Worm (Caenorhabditis elegans): ENCODE results near the gene ZK105.14.

The ZK105.14 gene

ce11 chrV:7744068-7744467, 22.2 kb upstream of the ZK105.14 start (continued):
- TF ChIP-seq lin-40 (tag; optimal IDR thresholded peaks at IDR 0.05) (peak; percentile 35), mcd-1 (GFP tag; IDR thresholded peaks at IDR 0.05) (0 out of 2 replicates have a peak, but pooled peaks have one; percentile 28), let-607 (tag; optimal IDR thresholded peaks at IDR 0.05) (peak; percentile 89 to 91), T07F8.4 (tag; optimal IDR thresholded peaks at IDR 0.05) (no peak), B0336.3 (GFP tag; IDR thresholded peaks at IDR 0.05) (0 out of 2 replicates have a peak, but pooled peaks have one; percentile 33), akir-1 (GFP tag; optimal IDR thresholded peaks at IDR 0.05) (no peak), efl-1 (GFP tag; optimal IDR thresholded peaks at IDR 0.05) (no peak), Y53G8AR.9 (GFP tag; conservative IDR thresholded peaks at IDR 0.05) (0 out of 2 replicates have a peak, but pooled peaks have one; percentile 47), cebp-1 (GFP tag; IDR thresholded peaks at IDR 0.05) (no peak; the same call in 1 of the 2 replicates), cebp-1 (tag; optimal IDR thresholded peaks at IDR 0.05) (peak; percentile 68), attf-6 (GFP tag; IDR thresholded peaks at IDR 0.05) (no peak), unc-62 (GFP tag; optimal IDR thresholded peaks at IDR 0.05) (peak; percentile 98)

DNA sequence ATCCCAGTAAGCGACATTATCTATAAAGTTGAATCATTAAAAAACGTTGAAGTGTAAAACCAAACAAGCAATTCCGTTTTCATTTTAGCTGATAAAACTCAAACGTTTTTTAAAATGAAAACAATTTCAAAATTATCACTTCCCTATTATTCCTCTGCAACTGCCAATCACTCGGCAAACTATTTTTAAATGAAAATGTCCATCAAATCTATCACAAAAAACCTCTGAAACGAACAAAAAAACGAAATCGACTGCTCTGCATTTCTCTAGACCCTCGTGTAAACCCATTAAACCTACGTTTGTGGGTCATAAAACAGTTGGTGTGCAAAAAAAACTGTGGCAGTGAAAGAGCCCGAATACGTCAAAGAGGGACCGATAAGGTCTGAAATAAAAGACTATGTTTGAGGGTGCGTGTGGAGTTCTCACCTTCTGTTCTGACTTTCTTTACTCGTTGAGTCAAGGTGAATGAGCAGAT, 20.7 kb upstream of the ZK105.14 start, which contains the start of gene fbxl-5:
TSS of gene fbxl-5 (plus strand) at position 425 of the 475 bp plus-strand sequence.
- TF ChIP-seq ztf-6 (GFP tag; IDR thresholded peaks at IDR 0.05) = no peak
- no peak for TF ChIP-seq rec-8 (tag; optimal IDR thresholded peaks at IDR 0.05)
- TF ChIP-seq rpc-1 (optimal IDR thresholded peaks at IDR 0.05) = no peak
- TF ChIP-seq rpc-1 (tag; optimal IDR thresholded peaks at IDR 0.05) = no peak
- TF ChIP-seq ceh-79 (tag; optimal IDR thresholded peaks at IDR 0.05) = no peak
- no peak for TF ChIP-seq ccch-3 (GFP tag; optimal IDR thresholded peaks at IDR 0.05)
- TF ChIP-seq mes-4 (tag; optimal IDR thresholded peaks at IDR 0.05) = no peak
- peak; percentile 78 for TF ChIP-seq nhr-80 (tag; optimal IDR thresholded peaks at IDR 0.05)
- peak; percentile 33 to 60 for TF ChIP-seq let-607 (tag; optimal IDR thresholded peaks at IDR 0.05)
- no peak for TF ChIP-seq F57C9.4 (tag; optimal IDR thresholded peaks at IDR 0.05)
- TF ChIP-seq ztf-22 (GFP tag; optimal IDR thresholded peaks at IDR 0.05) = peak; percentile 27
- no peak for TF ChIP-seq cebp-1 (GFP tag; IDR thresholded peaks at IDR 0.05)
- TF ChIP-seq cebp-1 (tag; optimal IDR thresholded peaks at IDR 0.05) = peak; percentile 36

DNA sequence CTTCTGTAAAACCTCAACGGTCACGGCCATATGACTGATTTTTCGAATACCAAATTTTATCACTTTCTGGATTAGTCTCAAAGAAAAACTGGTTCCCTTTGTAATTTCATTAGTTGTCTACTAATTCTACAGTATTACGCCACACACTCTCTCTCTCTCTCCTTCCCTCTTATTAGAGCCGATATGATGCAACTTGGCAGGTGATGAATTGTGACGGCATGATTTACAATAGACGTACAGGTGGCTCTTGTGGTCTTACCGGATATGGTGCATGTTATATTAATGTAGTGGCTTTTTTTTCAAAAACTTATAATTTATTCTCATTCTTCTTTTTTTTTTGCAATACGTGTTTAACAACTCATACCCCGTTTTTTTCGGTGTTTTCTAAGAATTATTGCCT, 20.1 kb upstream of the ZK105.14 start:
- no peak for TF ChIP-seq hrde-1 (tag; optimal IDR thresholded peaks at IDR 0.05; ENCODE audit: borderline replicate concordance)
- TF ChIP-seq sea-2 (GFP tag; IDR thresholded peaks at IDR 0.05) = no peak
- TF ChIP-seq nhr-80 (tag; optimal IDR thresholded peaks at IDR 0.05) = no peak
- no peak for TF ChIP-seq madf-10 (tag; optimal IDR thresholded peaks at IDR 0.05)
- no peak for TF ChIP-seq bed-2 (GFP tag; IDR thresholded peaks at IDR 0.05)
- no peak for TF ChIP-seq Y67H2A.10 (GFP tag; conservative IDR thresholded peaks at IDR 0.05)
- no peak for TF ChIP-seq zim-3 (tag; optimal IDR thresholded peaks at IDR 0.05)
- TF ChIP-seq F57C9.4 (tag; optimal IDR thresholded peaks at IDR 0.05) = no peak

ce11 chrV:7739949-7740348, 18.1 kb upstream of the ZK105.14 start:
- TF ChIP-seq F37B4.10 (GFP tag; IDR thresholded peaks at IDR 0.05) = no peak
- TF ChIP-seq ceh-91 (GFP tag; IDR thresholded peaks at IDR 0.05) = no peak
- TF ChIP-seq him-1 (tag; optimal IDR thresholded peaks at IDR 0.05) = no peak
- no peak for TF ChIP-seq repo-1 (tag; optimal IDR thresholded peaks at IDR 0.05)
- TF ChIP-seq tlf-1 (GFP tag; optimal IDR thresholded peaks at IDR 0.05) = no peak
- no peak for TF ChIP-seq F52B5.7 (tag; optimal IDR thresholded peaks at IDR 0.05)
- TF ChIP-seq lir-1 (GFP tag; conservative IDR thresholded peaks at IDR 0.05) = no peak
- TF ChIP-seq tbx-9 (tag; optimal IDR thresholded peaks at IDR 0.05; ENCODE audit: borderline replicate concordance) = no peak
- TF ChIP-seq xnd-1 (tag; optimal IDR thresholded peaks at IDR 0.05) = no peak
- no peak for TF ChIP-seq nhr-80 (tag; optimal IDR thresholded peaks at IDR 0.05)
- TF ChIP-seq ztf-25 (GFP tag; IDR thresholded peaks at IDR 0.05) = no peak
- no peak for TF ChIP-seq dpff-1 (tag; optimal IDR thresholded peaks at IDR 0.05)
- no peak for TF ChIP-seq rpc-1 (optimal IDR thresholded peaks at IDR 0.05)
- TF ChIP-seq rpc-1 (tag; optimal IDR thresholded peaks at IDR 0.05) = no peak
- no peak for TF ChIP-seq F55B11.4 (tag; optimal IDR thresholded peaks at IDR 0.05; ENCODE audit: borderline replicate concordance, insufficient read depth)
- no peak for TF ChIP-seq attf-3 (GFP tag; conservative IDR thresholded peaks at IDR 0.05)
- no peak for TF ChIP-seq nhr-27 (tag; optimal IDR thresholded peaks at IDR 0.05)
- no peak for TF ChIP-seq nfyb-1 (GFP tag; IDR thresholded peaks at IDR 0.05)
- TF ChIP-seq chd-7 (tag; optimal IDR thresholded peaks at IDR 0.05) = no peak
